Fruit fly (Drosophila melanogaster) whole organism, embryonic: Measurements from ENCODE around the gene Irbp18.

Experiments used
- Asciz ChIP-seq: fragments of 200-800 bp; sonication (Bioruptor generic); optimal IDR thresholded peaks from 2 replicates; lab custom pipeline; 2017; ENCODE audit warnings: missing biosample characterization, mild to moderate bottlenecking, missing genetic modification characterization, missing genetic modification reagents
- CG10267 ChIP-seq: fragments of 200-800 bp; sonication (Bioruptor generic); optimal IDR thresholded peaks from 2 replicates; lab custom pipeline; 2018; ENCODE audit warnings: missing biosample characterization, mild to moderate bottlenecking, missing genetic modification characterization, moderate library complexity
- CG10543 ChIP-seq: fragments of 200-800 bp; sonication (Bioruptor generic); optimal IDR thresholded peaks from 3 replicates; lab custom pipeline; 2017; ENCODE audit warnings: missing biosample characterization, mild to moderate bottlenecking, missing genetic modification characterization, moderate library complexity
- CG10654 ChIP-seq: fragments of 200-800 bp; sonication (Bioruptor generic); optimal IDR thresholded peaks from 2 replicates; lab custom pipeline; 2016; ENCODE audit warnings: missing biosample characterization, missing genetic modification characterization
- CG11085 ChIP-seq: fragments of 200-800 bp; sonication (Bioruptor generic); IDR thresholded peaks from 2 replicates; pipeline ENCODE4 v1.3.6; 2022; ENCODE audit warnings: missing biosample characterization, missing genetic modification characterization
- CG1233 ChIP-seq: fragments of 200-800 bp; sonication (Bioruptor generic); optimal IDR thresholded peaks from 4 replicates; lab custom pipeline; 2018; ENCODE audit warnings: missing biosample characterization, mild to moderate bottlenecking, missing genetic modification characterization
- CG12659 ChIP-seq: fragments of 200-800 bp; sonication (Bioruptor generic); optimal IDR thresholded peaks from 3 replicates; lab custom pipeline; 2017; ENCODE audit warnings: mild to moderate bottlenecking, missing biosample characterization, missing genetic modification reagents, missing genetic modification characterization
- CG12942 ChIP-seq: fragments of 200-800 bp; sonication (Bioruptor generic); optimal IDR thresholded peaks from 3 replicates; lab custom pipeline; 2016; ENCODE audit warnings: missing biosample characterization, missing genetic modification characterization
- CG1529 ChIP-seq: fragments of 200-800 bp; sonication (Bioruptor generic); optimal IDR thresholded peaks from 3 replicates; lab custom pipeline; 2018; ENCODE audit warnings: missing biosample characterization, missing genetic modification characterization
- CG1602 ChIP-seq: fragments of 200-800 bp; sonication (Bioruptor generic); optimal IDR thresholded peaks from 3 replicates; lab custom pipeline; 2016; ENCODE audit warnings: missing biosample characterization, missing genetic modification characterization
- CG17568 ChIP-seq: fragments of 200-800 bp; sonication (Bioruptor generic); optimal IDR thresholded peaks from 2 replicates; lab custom pipeline; 2018; ENCODE audit warnings: missing biosample characterization, mild to moderate bottlenecking, missing genetic modification characterization, moderate library complexity
- CG17802 ChIP-seq: fragments of 200-800 bp; sonication (Bioruptor generic); optimal IDR thresholded peaks from 2 replicates; lab custom pipeline; 2018; ENCODE audit warnings: missing biosample characterization, mild to moderate bottlenecking, missing genetic modification characterization, moderate library complexity
- CG18619 ChIP-seq: fragments of 200-800 bp; sonication (Bioruptor generic); optimal IDR thresholded peaks from 3 replicates; lab custom pipeline; 2017; ENCODE audit warnings: missing biosample characterization, mild to moderate bottlenecking, missing genetic modification characterization
- CG2202 ChIP-seq: fragments of 200-800 bp; sonication (Bioruptor generic); optimal IDR thresholded peaks from 2 replicates; lab custom pipeline; 2018; ENCODE audit warnings: missing biosample characterization, mild to moderate bottlenecking, missing genetic modification characterization
- CG34224 ChIP-seq: fragments of 200-800 bp; sonication (Bioruptor generic); IDR thresholded peaks from 3 replicates; pipeline ENCODE4 v1.3.6; 2022; ENCODE audit warnings: missing biosample characterization, missing genetic modification characterization; ENCODE audit not compliant: partially characterized antibody
- CG6254 ChIP-seq: fragments of 200-800 bp; sonication (Bioruptor generic); optimal IDR thresholded peaks from 3 replicates; lab custom pipeline; 2017; ENCODE audit warnings: mild to moderate bottlenecking, missing biosample characterization, missing genetic modification reagents, missing genetic modification characterization
- CG6654 ChIP-seq: fragments of 200-800 bp; sonication (Bioruptor generic); optimal IDR thresholded peaks from 2 replicates; lab custom pipeline; 2017; ENCODE audit warnings: missing biosample characterization, mild to moderate bottlenecking, missing genetic modification characterization
- CG7963 ChIP-seq: fragments of 200-800 bp; sonication (Bioruptor generic); IDR thresholded peaks from 3 replicates; pipeline ENCODE4 v1.3.6; 2022; ENCODE audit warnings: missing biosample characterization, missing genetic modification characterization; ENCODE audit not compliant: partially characterized antibody
- CG8290 ChIP-seq, 3 experiments: fragments of 200-800 bp; sonication (Bioruptor generic); optimal IDR thresholded peaks; 2 replicates each; lab custom pipeline; 2016 to 2019; ENCODE audit warnings: missing biosample characterization in 3 of 3, missing genetic modification characterization in 3 of 3, mild to moderate bottlenecking in 2 of 3, moderate library complexity in 1 of 3
- Doc3 ChIP-seq: fragments of 200-800 bp; sonication (Bioruptor generic); IDR thresholded peaks from 3 replicates; pipeline ENCODE4 v1.3.6; 2022; ENCODE audit warnings: missing biosample characterization, missing genetic modification characterization; ENCODE audit not compliant: partially characterized antibody
- Ets97D ChIP-seq: fragments of 200-800 bp; sonication (Bioruptor generic); optimal IDR thresholded peaks from 3 replicates; lab custom pipeline; 2016; ENCODE audit warnings: missing biosample characterization, missing genetic modification characterization
- GATAe ChIP-seq: fragments of 200-800 bp; sonication (Bioruptor generic); conservative IDR thresholded peaks from 2 replicates; pipeline ENCODE4 v1.3.6; 2022; ENCODE audit warnings: missing biosample characterization, missing genetic modification characterization
- Hmr ChIP-seq: fragments of 200-800 bp; sonication (Bioruptor generic); optimal IDR thresholded peaks from 3 replicates; lab custom pipeline; 2017; ENCODE audit warnings: mild to moderate bottlenecking, missing biosample characterization, missing genetic modification reagents, missing genetic modification characterization
- Hmx ChIP-seq: fragments of 200-800 bp; sonication (Bioruptor generic); optimal IDR thresholded peaks from 2 replicates; lab custom pipeline; 2016; ENCODE audit warnings: missing biosample characterization, missing genetic modification characterization
- MTF-1 ChIP-seq: fragments of 200-800 bp; sonication (Bioruptor generic); optimal IDR thresholded peaks from 2 replicates; lab custom pipeline; 2018; ENCODE audit warnings: missing biosample characterization, mild to moderate bottlenecking, missing genetic modification characterization, borderline replicate concordance
- Med ChIP-seq: fragments of 200-800 bp; sonication (Bioruptor generic); peaks from one replicate; lab custom pipeline; 2016; ENCODE audit warnings: missing biosample characterization, missing genetic modification characterization, mild to moderate bottlenecking, inconsistent platforms, moderate library complexity
- Spps ChIP-seq: fragments of 200-800 bp; sonication (Bioruptor generic); optimal IDR thresholded peaks from 2 replicates; lab custom pipeline; 2018; ENCODE audit warnings: missing biosample characterization, mild to moderate bottlenecking, missing genetic modification characterization
- bab2 ChIP-seq: fragments of 200-800 bp; sonication (Bioruptor generic); optimal IDR thresholded peaks from 2 replicates; lab custom pipeline; 2016; ENCODE audit warnings: missing biosample characterization, missing genetic modification characterization
- bigmax ChIP-seq: fragments of 200-800 bp; sonication (Bioruptor generic); optimal IDR thresholded peaks from 2 replicates; lab custom pipeline; 2018; ENCODE audit warnings: missing biosample characterization, mild to moderate bottlenecking, missing genetic modification characterization
- croc ChIP-seq: fragments of 200-800 bp; sonication (Bioruptor generic); conservative IDR thresholded peaks from 3 replicates; pipeline ENCODE4 v1.3.6; 2022; ENCODE audit warnings: missing biosample characterization, missing genetic modification characterization
- crp ChIP-seq, 2 experiments: fragments of 200-800 bp; sonication (Bioruptor generic); optimal IDR thresholded peaks; 2 replicates in 1 of 2; 3 replicates in 1 of 2; lab custom pipeline; 2017; ENCODE audit warnings: missing biosample characterization in 2 of 2, missing genetic modification characterization in 2 of 2, mild to moderate bottlenecking in 1 of 2, moderate library complexity in 1 of 2
- dimm ChIP-seq: fragments of 200-800 bp; sonication (Bioruptor generic); IDR thresholded peaks from 2 replicates; pipeline ENCODE4 v1.3.6; 2022; ENCODE audit warnings: missing biosample characterization, missing genetic modification characterization
- disco-r ChIP-seq: fragments of 200-800 bp; sonication (Bioruptor generic); optimal IDR thresholded peaks from 2 replicates; lab custom pipeline; 2016; ENCODE audit warnings: missing biosample characterization, missing genetic modification characterization
- dpn ChIP-seq, 2 experiments: fragments of 200-800 bp; sonication (Bioruptor generic); optimal IDR thresholded peaks; 3 replicates each; lab custom pipeline; 2016; ENCODE audit warnings: missing biosample characterization in 2 of 2, missing genetic modification characterization in 2 of 2
- ems ChIP-seq: fragments of 200-800 bp; sonication (Bioruptor generic); optimal IDR thresholded peaks from 3 replicates; lab custom pipeline; 2016; ENCODE audit warnings: missing biosample characterization, missing genetic modification characterization
- en ChIP-seq: fragments of 200-800 bp; sonication (Bioruptor generic); optimal IDR thresholded peaks from 2 replicates; lab custom pipeline; 2016; ENCODE audit warnings: missing biosample characterization, missing genetic modification characterization
- fru ChIP-seq: fragments of >200 bp; optimal IDR thresholded peaks from 2 replicates; lab custom pipeline; 2017
- ham ChIP-seq: fragments of 200-800 bp; sonication (Bioruptor generic); IDR thresholded peaks from 2 replicates; pipeline ENCODE4 v1.3.6; 2022; ENCODE audit warnings: missing biosample characterization, missing genetic modification characterization
- her ChIP-seq: fragments of 200-800 bp; sonication (Bioruptor generic); optimal IDR thresholded peaks from 2 replicates; lab custom pipeline; 2016; ENCODE audit warnings: missing biosample characterization, missing genetic modification characterization
- oc ChIP-seq: fragments of 200-800 bp; sonication (Bioruptor generic); optimal IDR thresholded peaks from 2 replicates; lab custom pipeline; 2018; ENCODE audit warnings: missing biosample characterization, mild to moderate bottlenecking, missing genetic modification characterization, moderate library complexity
- pnt ChIP-seq: fragments of 200-800 bp; sonication (Bioruptor generic); optimal IDR thresholded peaks from 3 replicates; lab custom pipeline; 2016; ENCODE audit warnings: missing biosample characterization, missing genetic modification characterization
- run ChIP-seq: fragments of 200-800 bp; sonication (Bioruptor generic); optimal IDR thresholded peaks from 3 replicates; lab custom pipeline; 2018; ENCODE audit warnings: missing biosample characterization, mild to moderate bottlenecking, missing genetic modification characterization
- scrt ChIP-seq: fragments of 200-800 bp; sonication (Bioruptor generic); optimal IDR thresholded peaks from 2 replicates; lab custom pipeline; 2018; ENCODE audit warnings: missing biosample characterization, mild to moderate bottlenecking, missing genetic modification characterization, moderate library complexity
- sd ChIP-seq: fragments of 200-800 bp; sonication (Bioruptor generic); optimal IDR thresholded peaks from 3 replicates; lab custom pipeline; 2018; ENCODE audit warnings: missing biosample characterization, mild to moderate bottlenecking, missing genetic modification characterization, moderate library complexity
- sens ChIP-seq: fragments of 200-800 bp; sonication (Bioruptor generic); peaks from one replicate; lab custom pipeline; 2016; ENCODE audit warnings: missing biosample characterization, missing genetic modification characterization
- ssp ChIP-seq: fragments of 200-800 bp; sonication (Bioruptor generic); IDR thresholded peaks from 2 replicates; pipeline ENCODE4 v1.3.6; 2022; ENCODE audit warnings: missing biosample characterization, missing genetic modification characterization
- twi ChIP-seq: fragments of 200-800 bp; optimal IDR thresholded peaks from 2 replicates; lab custom pipeline; 2019; ENCODE audit warnings: missing biosample characterization, mild to moderate bottlenecking, missing genetic modification characterization, moderate library complexity
- unc-4 ChIP-seq: fragments of 200-800 bp; sonication (Bioruptor generic); IDR thresholded peaks from 2 replicates; pipeline ENCODE4 v1.3.6; 2022; ENCODE audit warnings: missing biosample characterization, missing genetic modification characterization; ENCODE audit not compliant: partially characterized antibody
- wdn ChIP-seq: fragments of 200-800 bp; sonication (Bioruptor generic); IDR thresholded peaks from 2 replicates; pipeline ENCODE4 v1.3.6; 2022; ENCODE audit warnings: missing biosample characterization, missing genetic modification characterization

The Irbp18 gene

DNA sequence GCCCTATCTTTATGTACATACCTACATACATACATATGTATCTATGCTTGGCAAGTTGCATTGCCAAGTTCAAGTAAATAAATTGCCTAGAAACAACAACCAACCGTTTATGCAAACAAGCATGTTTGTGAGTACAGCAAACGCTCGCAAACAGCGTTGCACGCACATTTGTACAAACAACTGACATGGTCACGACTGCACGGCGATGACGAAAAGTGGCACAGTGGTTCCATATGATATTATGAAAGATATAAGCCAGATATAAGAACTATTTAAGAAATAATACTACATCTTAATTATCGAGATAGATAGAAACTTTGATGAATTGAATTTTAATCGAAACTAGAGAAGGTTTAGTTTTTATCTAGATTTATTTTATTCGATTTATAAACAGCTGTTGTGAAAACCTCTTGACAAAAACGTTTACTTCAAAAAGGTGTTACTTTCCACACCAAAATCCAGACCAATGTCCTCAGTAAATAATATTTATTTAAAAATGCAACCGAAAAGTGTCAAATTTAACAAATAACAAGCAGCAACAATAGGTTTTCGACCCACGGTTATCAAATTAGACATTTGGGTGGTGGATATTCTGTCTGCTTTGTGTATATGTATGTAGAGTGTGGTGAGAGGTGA is 8.1 kb downstream of the Irbp18 start (continued):
- TF ChIP-seq sd (peak; percentile 73), CG11085 (GFP tag; lab: Robert Waterston, UW) (no peak), ssp (GFP tag; lab: Robert Waterston, UW) (peak; percentile 68), CG1529 (GFP tag; lab: Kevin White, UChicago) (peak; percentile 94), scrt (peak; percentile 31), CG8290 (GFP tag; optimal IDR thresholded peaks at IDR 0.05; lab: Kevin White, UChicago) (peak; percentile 45), CG8290 (tag; optimal IDR thresholded peaks at IDR 0.05; lab: Kevin White, UChicago) (peak; percentile 52 to 73), CG17568 (GFP tag; lab: Kevin White, UChicago) (peak; percentile 77), her (GFP tag; lab: Kevin White, UChicago) (peak; percentile 54), crp (GFP tag; optimal IDR thresholded peaks at IDR 0.05; lab: Kevin White, UChicago) (peak; percentile 27 to 62), CG10654 (GFP tag; lab: Kevin White, UChicago) (peak; percentile 52), unc-4 (GFP tag; lab: Robert Waterston, UW) (no peak), CG6254 (GFP tag; lab: Kevin White, UChicago) (peak; percentile 85), CG17802 (peak; percentile 3), CG10543 (GFP tag; lab: Kevin White, UChicago) (peak; percentile 65), run (tag; lab: Kevin White, UChicago) (peak; percentile 86), dpn (GFP tag; optimal IDR thresholded peaks at IDR 0.05; lab: Kevin White, UChicago) (peak; percentile 73 to 88), Ets97D (GFP tag; lab: Kevin White, UChicago) (peak; percentile 67), fru (lab: Kevin White, UChicago) (no peak), ham (GFP tag; lab: Robert Waterston, UW) (no peak), croc (GFP tag; lab: Robert Waterston, UW) (peak; percentile 68), CG2202 (tag; lab: Kevin White, UChicago) (peak; percentile 86), bigmax (GFP tag; lab: Kevin White, UChicago) (no peak), Hmr (GFP tag; lab: Kevin White, UChicago) (peak; percentile 89), oc (peak; percentile 81), Med (peak; percentile 86), ems (GFP tag; lab: Kevin White, UChicago) (peak; percentile 87), CG18619 (GFP tag; lab: Kevin White, UChicago) (peak; percentile 93), CG34224 (GFP tag; lab: Robert Waterston, UW) (no peak), bab2 (peak; percentile 82), Spps (tag; lab: Kevin White, UChicago) (peak; percentile 53), dimm (GFP tag; lab: Robert Waterston, UW) (peak; percentile 4; the same call in 1 of the 2 replicates), sens (GFP tag; lab: Kevin White, UChicago) (peak; percentile 99), CG6654 (peak; percentile 67), pnt (GFP tag; lab: Kevin White, UChicago) (peak; percentile 69), Doc3 (GFP tag; lab: Robert Waterston, UW) (no peak), CG12659 (GFP tag; lab: Kevin White, UChicago) (peak; percentile 96), Asciz (peak; percentile 91), CG7963 (GFP tag; lab: Robert Waterston, UW) (no peak), GATAe (GFP tag; lab: Robert Waterston, UW) (no peak), MTF-1 (peak; percentile 76), CG1602 (GFP tag; lab: Kevin White, UChicago) (peak; percentile 87), en (GFP tag; lab: Kevin White, UChicago) (peak; percentile 34), Hmx (peak; percentile 68), CG10267 (peak; percentile 88), wdn (GFP tag; lab: Robert Waterston, UW) (no peak), disco-r (GFP tag; lab: Kevin White, UChicago) (peak; percentile 73), CG1233 (GFP tag; lab: Kevin White, UChicago) (peak; percentile 85), twi (tag; lab: Kevin White, UChicago) (peak; percentile 81), CG12942 (GFP tag; lab: Kevin White, UChicago) (peak; percentile 47)
